Worm (Caenorhabditis elegans): Measurements from ENCODE around the gene hpr-9.
A peak's percentile ranks its signal among the peaks of the same experiment; 100 is the strongest.

hpr-9 gene

ce11 chrIII:10638339-10639021 lies 17.1 kb downstream of the hpr-9 start, which contains the start of gene Y39A1A.27:
TSS of gene Y39A1A.27 (plus strand) at chrIII:10638971.
- TF ChIP-seq pha-4 (tag; optimal IDR thresholded peaks at IDR 0.05) = no peak
- no peak for TF ChIP-seq ets-4 (GFP tag; optimal IDR thresholded peaks at IDR 0.05)
- TF ChIP-seq mcd-1 (GFP tag; IDR thresholded peaks at IDR 0.05) = no peak
- TF ChIP-seq F49E8.2 (tag; optimal IDR thresholded peaks at IDR 0.05; ENCODE audit: insufficient read depth) = no peak
- no peak for TF ChIP-seq attf-6 (GFP tag; IDR thresholded peaks at IDR 0.05)
- TF ChIP-seq F33H1.4 (GFP tag; IDR thresholded peaks at IDR 0.05) = no peak
- TF ChIP-seq cebp-1 (GFP tag; IDR thresholded peaks at IDR 0.05) = no peak
- peak; percentile 87 for TF ChIP-seq cebp-1 (tag; optimal IDR thresholded peaks at IDR 0.05)

- TF ChIP-seq lsl-1 (GFP tag; optimal IDR thresholded peaks at IDR 0.05) (peak; percentile 90), attf-5 (GFP tag; optimal IDR thresholded peaks at IDR 0.05) (peak; percentile 41), snpc-4 (GFP tag; optimal IDR thresholded peaks at IDR 0.05) (no peak), snpc-4 (tag; optimal IDR thresholded peaks at IDR 0.05) (peak in 1 of 4 experiments; percentile 45), F22D6.2 (tag; optimal IDR thresholded peaks at IDR 0.05) (no peak), ceh-79 (tag; optimal IDR thresholded peaks at IDR 0.05) (no peak), ekl-4 (GFP tag; IDR thresholded peaks at IDR 0.05) (no peak), tbp1 (GFP tag; optimal IDR thresholded peaks at IDR 0.05) (peak; percentile 35), madf-8 (GFP tag; conservative IDR thresholded peaks at IDR 0.05) (peak; percentile 58; the same call in 1 of the 2 replicates), somi-1 (GFP tag; optimal IDR thresholded peaks at IDR 0.05) (no peak), dpl-1 (GFP tag; optimal IDR thresholded peaks at IDR 0.05) (peak; percentile 74), snpc-3.4 (tag; optimal IDR thresholded peaks at IDR 0.05) (peak; percentile 42), lin-54 (GFP tag; optimal IDR thresholded peaks at IDR 0.05) (peak; percentile 84), ama-1 (optimal IDR thresholded peaks at IDR 0.05) (no peak), ama-1 (GFP tag; optimal IDR thresholded peaks at IDR 0.05) (no peak), nfya-1 (tag; optimal IDR thresholded peaks at IDR 0.05; ENCODE audit: borderline replicate concordance, insufficient read depth) (no peak), bed-2 (GFP tag; IDR thresholded peaks at IDR 0.05) (no peak), aptf-2 (GFP tag; conservative IDR thresholded peaks at IDR 0.05) (0 out of 2 replicates have a peak, but pooled peaks have one; percentile 44), madf-6 (GFP tag; IDR thresholded peaks at IDR 0.05) (peak; percentile 84), lin-26 (GFP tag; IDR thresholded peaks at IDR 0.05) (no peak), lin-35 (GFP tag; optimal IDR thresholded peaks at IDR 0.05) (peak in 2 of 3 experiments; percentile 20 to 48), die-1 (tag; optimal IDR thresholded peaks at IDR 0.05) (no peak), snpc-1.1 (tag; optimal IDR thresholded peaks at IDR 0.05; ENCODE audit: insufficient read depth) (peak; percentile 3), cebp-2 (GFP tag; IDR thresholded peaks at IDR 0.05) (no peak), D2030.7 (GFP tag; IDR thresholded peaks at IDR 0.05) (peak; percentile 87), xnd-1 (tag; optimal IDR thresholded peaks at IDR 0.05) (peak; percentile 17), F33H1.4 (GFP tag; IDR thresholded peaks at IDR 0.05) (peak; percentile 66), ccch-3 (GFP tag; optimal IDR thresholded peaks at IDR 0.05) (no peak), B0336.3 (GFP tag; IDR thresholded peaks at IDR 0.05) (no peak), rpc-1 (optimal IDR thresholded peaks at IDR 0.05) (no peak), rpc-1 (tag; optimal IDR thresholded peaks at IDR 0.05) (no peak), hmg-1.2 (GFP tag; IDR thresholded peaks at IDR 0.05) (peak; percentile 99), mcd-1 (GFP tag; IDR thresholded peaks at IDR 0.05) (0 out of 2 replicates have a peak, but pooled peaks have one; percentile 41), rcor-1 (GFP tag; IDR thresholded peaks at IDR 0.05) (peak; percentile 55), F49E8.2 (tag; optimal IDR thresholded peaks at IDR 0.05; ENCODE audit: insufficient read depth) (no peak), snpc-1.3 (tag; optimal IDR thresholded peaks at IDR 0.05; ENCODE audit: insufficient read depth) (peak; percentile 57), unc-130 (GFP tag; optimal IDR thresholded peaks at IDR 0.05) (peak; percentile 24), efl-1 (GFP tag; optimal IDR thresholded peaks at IDR 0.05) (peak; percentile 89), dox-1 (GFP tag; IDR thresholded peaks at IDR 0.05) (peak; percentile 67), him-1 (tag; optimal IDR thresholded peaks at IDR 0.05) (peak; percentile 34)
Measured at ce11 chrIII:10642781-10643180, 21.4 kb downstream of the hpr-9 start, which contains the start of the genes dhs-11 and orc-1. TSS of gene dhs-11 (minus strand) at chrIII:10642865. TSS of gene orc-1 (plus strand) at chrIII:10643129.
